Fruit fly (Drosophila melanogaster): ENCODE data around the gene pnt.

pnt gene

DNA sequence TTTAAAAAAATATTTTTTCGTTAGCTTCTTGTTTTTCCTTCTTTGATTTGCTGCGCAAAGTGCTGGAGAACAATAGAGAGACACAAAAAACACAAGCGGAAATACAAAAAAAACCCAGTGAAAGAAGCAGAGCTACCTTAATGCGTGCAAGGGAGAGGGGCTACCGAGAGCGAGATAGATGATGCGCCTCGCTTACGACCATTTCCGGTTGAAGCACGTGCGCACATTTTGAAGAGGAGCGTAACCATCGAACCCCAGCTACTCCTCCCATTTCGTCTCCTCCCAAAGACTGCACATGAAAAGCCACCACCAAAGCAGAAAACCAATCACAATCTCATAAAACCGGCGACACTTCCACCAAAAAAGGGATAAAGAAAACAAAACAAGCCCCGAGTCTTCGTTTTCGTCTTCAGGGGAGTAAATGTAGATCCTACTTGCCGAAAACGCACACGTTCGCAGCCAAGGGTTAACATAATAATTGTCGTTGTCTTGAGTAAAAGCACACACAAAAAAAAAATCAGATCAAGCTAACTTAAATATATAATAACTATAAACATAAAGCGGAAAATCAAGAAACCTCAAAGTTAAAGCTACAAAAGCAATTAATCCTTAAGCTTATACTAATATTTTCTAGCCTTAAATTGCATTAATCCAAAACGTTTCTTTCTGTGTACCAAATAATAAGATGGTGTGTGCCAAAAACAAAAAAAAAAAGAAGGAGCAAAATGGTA is 48.7 kb downstream of the pnt start (continued):
- TF ChIP-seq Lpt (GFP tag; optimal IDR thresholded peaks at IDR 0.05) (no peak), CG32006 (GFP tag; optimal IDR thresholded peaks at IDR 0.05) (no peak), topi (GFP tag; optimal IDR thresholded peaks at IDR 0.05) (peak; percentile 59), Hr4 (GFP tag; optimal IDR thresholded peaks at IDR 0.05) (no peak)

DNA sequence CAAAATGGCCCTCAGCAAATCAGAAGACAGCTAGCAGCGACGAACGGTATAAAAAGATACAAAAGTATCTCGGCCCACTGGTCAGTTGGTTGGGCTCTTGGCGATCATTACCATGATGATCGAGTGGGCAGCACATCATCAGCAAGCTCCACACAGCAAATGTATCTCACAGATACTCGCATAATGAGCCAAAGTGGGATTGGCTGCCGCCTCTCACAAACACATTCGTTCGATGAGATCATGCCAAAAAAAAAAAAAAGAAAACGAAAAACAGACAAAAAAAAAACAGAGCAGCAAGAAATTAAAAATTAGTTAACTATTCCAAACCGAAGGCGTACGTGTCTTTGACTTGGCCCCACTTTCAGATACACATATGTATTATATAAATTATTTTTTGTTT is 49.8 kb downstream of the pnt start:
- TF ChIP-seq CG6163 (GFP tag; IDR thresholded peaks at IDR 0.05) (peak; percentile 19; the same call in 1 of the 3 replicates), CG15336 (GFP tag; IDR thresholded peaks at IDR 0.05) (peak; percentile 62), CG8119 (GFP tag; IDR thresholded peaks at IDR 0.05) (peak; percentile 39; the same call in 1 of the 3 replicates), eg (GFP tag; IDR thresholded peaks at IDR 0.05) (peak; percentile 52; the same call in 2 of the 3 replicates), vri (GFP tag; optimal IDR thresholded peaks at IDR 0.05) (no peak), CG6808 (GFP tag; optimal IDR thresholded peaks at IDR 0.05) (no peak), fd59A (GFP tag; optimal IDR thresholded peaks at IDR 0.05) (no peak)

DNA sequence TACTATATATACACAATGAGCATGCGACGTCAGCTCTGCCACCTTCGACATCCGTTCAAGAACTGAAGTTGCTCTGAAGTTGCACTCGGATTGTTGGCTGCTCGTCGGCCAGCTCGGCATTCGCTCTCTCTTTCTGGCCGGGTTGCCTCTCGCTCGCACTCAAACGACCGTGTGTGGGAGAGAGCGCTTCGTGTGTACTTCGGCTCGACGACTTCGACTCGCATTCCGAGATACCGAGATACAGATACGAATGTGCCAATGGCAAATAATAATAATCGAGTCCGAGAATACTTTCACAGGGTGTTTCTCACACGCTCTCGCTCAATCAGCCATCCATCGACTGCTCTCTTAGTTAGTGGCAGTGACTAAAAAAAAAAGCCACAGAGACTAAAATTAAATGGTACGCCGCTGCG is 50.6 kb downstream of the pnt start:
- TF ChIP-seq eg (GFP tag; IDR thresholded peaks at IDR 0.05), result peak; percentile 83
- TF ChIP-seq Blimp-1 (GFP tag; optimal IDR thresholded peaks at IDR 0.05), result peak; percentile 12
- TF ChIP-seq Eip75B (GFP tag; optimal IDR thresholded peaks at IDR 0.05), result peak; percentile 44
- peak; percentile 74 for TF ChIP-seq Sox102F (GFP tag; optimal IDR thresholded peaks at IDR 0.05)
- TF ChIP-seq CG10631 (GFP tag; optimal IDR thresholded peaks at IDR 0.05), result no peak
- TF ChIP-seq CG7368 (GFP tag; optimal IDR thresholded peaks at IDR 0.05), result peak; percentile 60
- peak; percentile 69 for TF ChIP-seq Ets96B (tag; optimal IDR thresholded peaks at IDR 0.05)
- TF ChIP-seq CG6276 (GFP tag; optimal IDR thresholded peaks at IDR 0.05), result peak; percentile 70
- TF ChIP-seq Gug (GFP tag; IDR thresholded peaks at IDR 0.05), result no peak
- TF ChIP-seq Ets21C (GFP tag; optimal IDR thresholded peaks at IDR 0.05), result no peak
- TF ChIP-seq CG6163 (GFP tag; IDR thresholded peaks at IDR 0.05), result peak; percentile 78
- TF ChIP-seq Hr4 (GFP tag; optimal IDR thresholded peaks at IDR 0.05), result peak; percentile 21
- TF ChIP-seq CG11762 (GFP tag; optimal IDR thresholded peaks at IDR 0.05; ENCODE audit: insufficient read depth), result no peak
- peak; percentile 78 for TF ChIP-seq fkh (GFP tag; optimal IDR thresholded peaks at IDR 0.05)
- peak; percentile 54 to 58 for TF ChIP-seq salr (GFP tag; optimal IDR thresholded peaks at IDR 0.05)
- TF ChIP-seq Hr38 (GFP tag; optimal IDR thresholded peaks at IDR 0.05), result no peak
- peak; percentile 78 for TF ChIP-seq CG8119 (GFP tag; IDR thresholded peaks at IDR 0.05)
- TF ChIP-seq fd85E (GFP tag; optimal IDR thresholded peaks at IDR 0.05), result peak; percentile 53
- TF ChIP-seq CG1621 (tag; optimal IDR thresholded peaks at IDR 0.05), result peak; percentile 72
- peak; percentile 30 for TF ChIP-seq CG16779 (tag; optimal IDR thresholded peaks at IDR 0.05)
- TF ChIP-seq CG8632 (GFP tag; optimal IDR thresholded peaks at IDR 0.05), result peak; percentile 39
- peak; percentile 22 for TF ChIP-seq Smox (GFP tag; optimal IDR thresholded peaks at IDR 0.05)
- peak; percentile 51 for TF ChIP-seq CG9139 (GFP tag; optimal IDR thresholded peaks at IDR 0.05)
- TF ChIP-seq CG15336 (GFP tag; IDR thresholded peaks at IDR 0.05), result peak; percentile 73
- TF ChIP-seq CG6792 (GFP tag; optimal IDR thresholded peaks at IDR 0.05), result peak; percentile 16
- TF ChIP-seq CG8319 (GFP tag; optimal IDR thresholded peaks at IDR 0.05), result peak; percentile 40
- TF ChIP-seq CG3919 (GFP tag; optimal IDR thresholded peaks at IDR 0.05), result peak; percentile 73
- peak; percentile 84 for TF ChIP-seq Eip78C (GFP tag)
- peak; percentile 53 for TF ChIP-seq Lpt (GFP tag; optimal IDR thresholded peaks at IDR 0.05)
- peak; percentile 49 for TF ChIP-seq Met (GFP tag; optimal IDR thresholded peaks at IDR 0.05)
- no peak for TF ChIP-seq CG31627 (GFP tag; optimal IDR thresholded peaks at IDR 0.05)
- peak; percentile 43 for TF ChIP-seq CG6854 (GFP tag; optimal IDR thresholded peaks at IDR 0.05)
- TF ChIP-seq net (GFP tag; optimal IDR thresholded peaks at IDR 0.05), result peak; percentile 64
- TF ChIP-seq Sox15 (GFP tag; optimal IDR thresholded peaks at IDR 0.05), result no peak
- peak; percentile 54 for TF ChIP-seq Sox14 (GFP tag; optimal IDR thresholded peaks at IDR 0.05)
- TF ChIP-seq dsx (GFP tag; optimal IDR thresholded peaks at IDR 0.05; ENCODE audit: poor library complexity, severe bottlenecking), result peak; percentile 78
- peak; percentile 50 for TF ChIP-seq topi (GFP tag; optimal IDR thresholded peaks at IDR 0.05)
- TF ChIP-seq CG11902 (GFP tag; optimal IDR thresholded peaks at IDR 0.05), result no peak
- TF ChIP-seq acj6 (GFP tag; optimal IDR thresholded peaks at IDR 0.05), result peak; percentile 23
- no peak for TF ChIP-seq Eip93F (GFP tag; optimal IDR thresholded peaks at IDR 0.05)
- TF ChIP-seq CG11294 (GFP tag; IDR thresholded peaks at IDR 0.05), result peak; percentile 31; the same call in 1 of the 2 replicates
- TF ChIP-seq CG34406 (GFP tag; optimal IDR thresholded peaks at IDR 0.05), result peak; percentile 52

Data from whole organism, prepupa.